Worm (Caenorhabditis elegans) whole organism, young adult: ENCODE data around the gene btb-8.

Experiments
- B0035.1 ChIP-seq: sonication (generic microtip); optimal IDR thresholded peaks from 2 replicates; lab custom pipeline; 2016; ENCODE audit warnings: missing genetic modification characterization, mild to moderate bottlenecking, missing compliant biosample characterization, missing genotype, missing genetic modification reagents
- B0261.1 ChIP-seq: sonication (generic microtip); optimal IDR thresholded peaks from 2 replicates; lab custom pipeline; 2016; ENCODE audit warnings: mild to moderate bottlenecking, missing genetic modification characterization, moderate library complexity, missing compliant biosample characterization
- B0336.3 ChIP-seq: fragments of 200-800 bp; sonication (Bioruptor generic); IDR thresholded peaks from 2 replicates; pipeline ENCODE4 v1.3.6; 2022; ENCODE audit warnings: missing genetic modification characterization, missing compliant biosample characterization
- C17E4.6 ChIP-seq: fragments of 200-800 bp; sonication (Bioruptor generic); IDR thresholded peaks from 2 replicates; pipeline ENCODE4 v1.3.6; 2022; ENCODE audit warnings: missing genetic modification reagents, missing genetic modification characterization, missing compliant biosample characterization
- F22D6.2 ChIP-seq: sonication (generic microtip); optimal IDR thresholded peaks from 2 replicates; lab custom pipeline; 2016; ENCODE audit warnings: mild to moderate bottlenecking, missing genetic modification characterization, missing compliant biosample characterization
- F52B5.7 ChIP-seq: sonication (generic microtip); optimal IDR thresholded peaks from 2 replicates; lab custom pipeline; 2016; ENCODE audit warnings: mild to moderate bottlenecking, missing genetic modification characterization, missing compliant biosample characterization
- F57C9.4 ChIP-seq: sonication (generic microtip); optimal IDR thresholded peaks from 2 replicates; lab custom pipeline; 2017; ENCODE audit warnings: mild to moderate bottlenecking, missing genetic modification characterization, missing compliant biosample characterization
- K11D2.4 ChIP-seq: fragments of 200-800 bp; sonication (Bioruptor generic); IDR thresholded peaks from 2 replicates; pipeline ENCODE4 v1.3.6; 2022; ENCODE audit warnings: missing genetic modification reagents, missing genetic modification characterization, missing compliant biosample characterization
- T07F8.4 ChIP-seq: sonication (generic microtip); optimal IDR thresholded peaks from 2 replicates; lab custom pipeline; 2016; ENCODE audit warnings: mild to moderate bottlenecking, missing genetic modification characterization, moderate library complexity, missing compliant biosample characterization
- Y53F4B.3 ChIP-seq: fragments of 200-800 bp; sonication (Bioruptor generic); IDR thresholded peaks from 2 replicates; pipeline ENCODE4 v1.3.6; 2022; ENCODE audit warnings: missing genetic modification reagents, missing genetic modification characterization, missing compliant biosample characterization
- Y53G8AR.9 ChIP-seq: fragments of 200-800 bp; sonication (Bioruptor generic); conservative IDR thresholded peaks from 2 replicates; pipeline ENCODE4 v1.3.6; 2022; ENCODE audit warnings: missing genetic modification reagents, missing genetic modification characterization, missing compliant biosample characterization
- aptf-2 ChIP-seq: fragments of 200-800 bp; sonication (Bioruptor generic); conservative IDR thresholded peaks from 2 replicates; pipeline ENCODE4 v1.3.6; 2022; ENCODE audit warnings: missing genetic modification reagents, missing genetic modification characterization, missing compliant biosample characterization
- athp-1 ChIP-seq: sonication (generic microtip); optimal IDR thresholded peaks from 2 replicates; lab custom pipeline; 2017; ENCODE audit warnings: mild to moderate bottlenecking, missing genetic modification characterization, missing compliant biosample characterization
- ceh-40 ChIP-seq: fragments of 200-800 bp; sonication (Bioruptor generic); IDR thresholded peaks from 2 replicates; pipeline ENCODE4 v1.3.6; 2022; ENCODE audit warnings: missing genetic modification characterization, missing compliant biosample characterization
- ceh-58 ChIP-seq: fragments of 200-800 bp; sonication (Bioruptor generic); IDR thresholded peaks from 2 replicates; pipeline ENCODE4 v1.3.6; 2022; ENCODE audit warnings: missing genetic modification characterization, missing compliant biosample characterization
- ceh-79 ChIP-seq: sonication (generic microtip); optimal IDR thresholded peaks from 2 replicates; lab custom pipeline; 2017; ENCODE audit warnings: mild to moderate bottlenecking, missing genetic modification characterization, missing compliant biosample characterization
- chd-7 ChIP-seq: sonication (generic microtip); optimal IDR thresholded peaks from 2 replicates; lab custom pipeline; 2016; ENCODE audit warnings: mild to moderate bottlenecking, missing genetic modification characterization, moderate library complexity, missing compliant biosample characterization
- die-1 ChIP-seq: sonication (generic microtip); optimal IDR thresholded peaks from 2 replicates; lab custom pipeline; 2016; ENCODE audit warnings: missing genotype, mild to moderate bottlenecking, missing genetic modification characterization, missing compliant biosample characterization
- dox-1 ChIP-seq: fragments of 200-800 bp; sonication (Bioruptor generic); IDR thresholded peaks from 2 replicates; pipeline ENCODE4 v1.3.6; 2022; ENCODE audit warnings: missing genetic modification reagents, missing genetic modification characterization, missing compliant biosample characterization
- gei-17 ChIP-seq: fragments of 200-800 bp; sonication (Bioruptor generic); optimal IDR thresholded peaks from 2 replicates; lab custom pipeline; 2018; ENCODE audit warnings: mild to moderate bottlenecking, missing genetic modification characterization, missing compliant biosample characterization
- hmg-20 ChIP-seq: fragments of 200-800 bp; sonication (Bioruptor generic); IDR thresholded peaks from 2 replicates; pipeline ENCODE4 v1.3.6; 2022; ENCODE audit warnings: missing genetic modification reagents, missing genetic modification characterization, missing compliant biosample characterization
- hsf-1 ChIP-seq: fragments of 200-800 bp; sonication (Bioruptor generic); IDR thresholded peaks from 2 replicates; pipeline ENCODE4 v1.3.6; 2022; ENCODE audit warnings: missing genetic modification reagents, missing genetic modification characterization, missing compliant biosample characterization
- let-526 ChIP-seq: fragments of 200-800 bp; sonication (Bioruptor generic); IDR thresholded peaks from 2 replicates; pipeline ENCODE4 v1.3.6; 2022; ENCODE audit warnings: missing genetic modification reagents, missing genetic modification characterization, missing compliant biosample characterization
- lin-40 ChIP-seq: sonication (generic microtip); optimal IDR thresholded peaks from 2 replicates; lab custom pipeline; 2016; ENCODE audit warnings: missing genetic modification characterization, mild to moderate bottlenecking, missing compliant biosample characterization, missing genotype, missing genetic modification reagents
- madf-10 ChIP-seq: sonication (generic microtip); optimal IDR thresholded peaks from 2 replicates; lab custom pipeline; 2016; ENCODE audit warnings: mild to moderate bottlenecking, missing genetic modification characterization, missing compliant biosample characterization
- madf-3 ChIP-seq: fragments of 200-800 bp; sonication (Bioruptor generic); IDR thresholded peaks from 2 replicates; pipeline ENCODE4 v1.3.6; 2022; ENCODE audit warnings: missing genetic modification reagents, missing genetic modification characterization, missing compliant biosample characterization
- madf-6 ChIP-seq: fragments of 200-800 bp; sonication (Bioruptor generic); IDR thresholded peaks from 2 replicates; pipeline ENCODE4 v1.3.6; 2022; ENCODE audit warnings: missing genetic modification reagents, missing genetic modification characterization, missing compliant biosample characterization
- madf-8 ChIP-seq: fragments of 200-800 bp; sonication (Bioruptor generic); conservative IDR thresholded peaks from 2 replicates; pipeline ENCODE4 v1.3.6; 2022; ENCODE audit warnings: missing genetic modification reagents, missing genetic modification characterization, missing compliant biosample characterization
- mcd-1 ChIP-seq: fragments of 200-800 bp; sonication (Bioruptor generic); IDR thresholded peaks from 2 replicates; pipeline ENCODE4 v1.3.6; 2022; ENCODE audit warnings: missing genetic modification reagents, missing genetic modification characterization, missing compliant biosample characterization
- mes-4 ChIP-seq: sonication (generic microtip); optimal IDR thresholded peaks from 2 replicates; lab custom pipeline; 2016; ENCODE audit warnings: missing genotype, missing genetic modification characterization, missing compliant biosample characterization
- nfya-2 ChIP-seq: fragments of 200-800 bp; sonication (Bioruptor generic); IDR thresholded peaks from 2 replicates; pipeline ENCODE4 v1.3.6; 2022; ENCODE audit warnings: missing genetic modification reagents, missing genetic modification characterization, missing compliant biosample characterization
- nfyb-1 ChIP-seq: fragments of 200-800 bp; sonication (Bioruptor generic); IDR thresholded peaks from 2 replicates; pipeline ENCODE4 v1.3.6; 2022; ENCODE audit warnings: missing genetic modification reagents, missing genetic modification characterization, missing compliant biosample characterization
- nhr-80 ChIP-seq: sonication (generic microtip); optimal IDR thresholded peaks from 2 replicates; lab custom pipeline; 2016; ENCODE audit warnings: missing genetic modification characterization, missing compliant biosample characterization
- snpc-1.1 ChIP-seq: sonication (generic microtip); optimal IDR thresholded peaks from 2 replicates; lab custom pipeline; 2017; ENCODE audit warnings: missing genetic modification characterization, mild to moderate bottlenecking, missing compliant biosample characterization, antibody characterized with exemption, moderate library complexity, missing genotype, missing genetic modification reagents; ENCODE audit not compliant: insufficient read depth
- snpc-1.3 ChIP-seq: sonication (generic microtip); optimal IDR thresholded peaks from 2 replicates; lab custom pipeline; 2017; ENCODE audit warnings: missing genetic modification characterization, mild to moderate bottlenecking, missing compliant biosample characterization, antibody characterized with exemption, moderate library complexity, missing genotype, missing genetic modification reagents; ENCODE audit not compliant: insufficient read depth
- sptf-2 ChIP-seq: fragments of 200-800 bp; sonication (Bioruptor generic); optimal IDR thresholded peaks from 2 replicates; lab custom pipeline; 2018; ENCODE audit warnings: mild to moderate bottlenecking, missing genetic modification characterization, missing compliant biosample characterization
- tbp1 ChIP-seq: fragments of 200-800 bp; sonication (Bioruptor generic); optimal IDR thresholded peaks from 2 replicates; lab custom pipeline; 2018; ENCODE audit warnings: mild to moderate bottlenecking, missing genetic modification characterization, missing compliant biosample characterization
- tbx-9 ChIP-seq: sonication (generic microtip); optimal IDR thresholded peaks from 2 replicates; lab custom pipeline; 2016; ENCODE audit warnings: borderline replicate concordance, missing genetic modification characterization, inconsistent platforms, missing compliant biosample characterization
- unc-62 ChIP-seq: fragments of 150-350 bp; optimal IDR thresholded peaks from 2 replicates; lab custom pipeline; 2014; ENCODE audit warnings: missing biosample characterization, missing genetic modification reagents, missing genetic modification characterization
- ztf-25 ChIP-seq: fragments of 200-800 bp; sonication (Bioruptor generic); IDR thresholded peaks from 2 replicates; pipeline ENCODE4 v1.3.6; 2022; ENCODE audit warnings: missing genetic modification reagents, missing genetic modification characterization, missing compliant biosample characterization
- ztf-3 ChIP-seq: fragments of 200-800 bp; sonication (Bioruptor generic); optimal IDR thresholded peaks from 2 replicates; lab custom pipeline; 2018; ENCODE audit warnings: mild to moderate bottlenecking, missing genetic modification characterization, missing compliant biosample characterization

btb-8 gene

DNA sequence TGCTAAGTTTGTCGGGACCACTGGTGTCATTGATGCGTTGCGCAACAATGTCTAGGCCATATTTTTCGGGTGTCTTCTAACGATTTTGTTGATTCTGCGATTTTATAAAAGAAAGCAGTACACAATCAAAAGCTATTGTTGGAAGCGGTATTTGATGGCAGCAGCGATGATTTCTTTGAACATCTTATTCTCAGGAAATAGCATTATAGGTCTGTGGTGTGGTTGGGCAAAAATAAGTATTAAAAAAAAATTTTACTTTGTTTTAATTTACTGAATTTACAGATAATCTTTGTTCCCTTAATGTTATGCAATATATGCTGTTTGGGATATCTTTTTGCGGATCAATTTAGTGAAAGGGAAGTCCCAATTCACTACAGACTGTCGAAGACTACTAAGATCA is 34.5 kb downstream of the btb-8 start, which contains the start of gene F36H5.10 (continued):
- no peak for TF ChIP-seq C17E4.6
- TF ChIP-seq, all 124 proteins: peak for 0

DNA sequence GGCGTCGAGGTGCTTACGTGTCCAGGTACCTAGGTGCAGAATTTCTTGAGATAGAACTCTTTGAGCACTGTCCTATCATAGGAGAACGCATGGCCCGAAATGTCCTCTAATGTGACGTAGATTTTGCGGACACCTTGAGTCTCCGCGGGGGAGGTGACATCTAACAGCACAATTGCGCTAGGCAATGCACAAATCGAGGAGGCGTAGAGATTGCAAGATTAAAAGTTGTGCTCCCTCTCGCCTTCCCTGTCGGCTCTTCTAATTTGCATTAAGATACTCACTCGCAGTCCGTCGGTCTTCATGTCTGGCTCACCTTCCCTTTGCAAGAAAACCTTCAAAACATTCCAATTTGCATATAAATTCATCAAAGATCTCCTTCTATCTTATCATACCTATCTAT is 37.0 kb downstream of the btb-8 start, which contains the start of gene F36H5.18:
Gene F36H5.18 (plus strand): TSS at position 301 of the 400 bp plus-strand sequence.
- TF ChIP-seq Y53G8AR.9 (GFP tag; lab: Robert Waterston, UW) (no peak), ztf-25 (no peak), hmg-20 (GFP tag; lab: Robert Waterston, UW) (no peak), madf-6 (GFP tag; lab: Robert Waterston, UW) (no peak), T07F8.4 (no peak), K11D2.4 (GFP tag; lab: Robert Waterston, UW) (no peak), tbx-9 (no peak), B0035.1 (no peak), sptf-2 (no peak), ceh-58 (no peak), athp-1 (tag; lab: Kevin White, UChicago) (no peak), aptf-2 (GFP tag; lab: Robert Waterston, UW) (no peak)

DNA sequence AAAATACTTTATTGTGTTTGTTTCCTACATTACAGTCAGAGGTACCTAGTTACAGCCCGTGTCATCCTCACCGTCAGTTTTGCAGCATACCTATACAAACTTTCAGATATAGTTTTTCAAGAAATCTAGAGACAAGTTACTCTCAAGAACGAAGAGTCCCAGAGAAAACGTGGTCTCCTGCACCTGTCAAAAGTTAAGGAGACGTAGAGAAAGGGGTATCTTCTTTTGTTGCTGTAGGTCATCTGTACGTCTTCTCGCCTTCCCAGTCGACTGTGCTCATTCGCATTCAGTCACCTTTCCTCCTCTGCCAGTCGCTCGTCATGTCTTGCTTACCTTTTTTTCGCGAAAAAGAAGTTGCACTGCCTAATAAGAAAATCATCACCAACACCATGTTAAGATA is 39.0 kb downstream of the btb-8 start, which contains the start of gene F36H5.4:
Gene F36H5.4 (plus strand): TSS at position 301 of the 400 bp plus-strand sequence.
- no peak for TF ChIP-seq hmg-20 (GFP tag; lab: Robert Waterston, UW)
- TF ChIP-seq, all 124 proteins: peak for 0

DNA sequence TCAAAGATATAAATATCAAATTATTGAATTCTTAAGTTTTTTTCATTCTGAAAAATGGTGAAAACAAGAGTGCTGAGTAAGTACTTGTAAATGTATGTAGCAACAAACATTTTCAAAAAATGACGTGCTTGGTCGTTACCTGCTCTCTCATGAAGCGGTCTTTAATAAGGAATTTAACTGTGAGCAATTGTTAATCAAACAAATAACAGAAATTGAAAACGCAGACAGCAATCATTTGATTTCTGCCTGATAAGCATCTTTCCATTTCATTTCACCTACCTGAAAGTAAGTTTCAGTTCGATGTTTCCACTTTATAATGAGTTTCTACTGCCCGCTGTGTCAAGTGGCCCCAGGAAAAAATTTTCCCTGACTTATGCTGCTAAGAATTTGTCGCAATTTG is 40.5 kb downstream of the btb-8 start, which contains the start of gene math-28:
Gene math-28 (plus strand): TSS at position 301 of the 400 bp plus-strand sequence.
- no peak for TF ChIP-seq chd-7 (tag; lab: Kevin White, UChicago)
- no peak for TF ChIP-seq T07F8.4
- no peak for TF ChIP-seq snpc-1.3 (tag; lab: Kevin White, UChicago)
- TF ChIP-seq gei-17 (GFP tag; lab: Kevin White, UChicago): no peak
- TF ChIP-seq mes-4 (tag; lab: Kevin White, UChicago): no peak
- no peak for TF ChIP-seq madf-3
- TF ChIP-seq let-526: no peak
- no peak for TF ChIP-seq ztf-3 (GFP tag; lab: Kevin White, UChicago)
- TF ChIP-seq lin-40: no peak
- no peak for TF ChIP-seq F22D6.2 (tag; lab: Kevin White, UChicago)
- no peak for TF ChIP-seq die-1 (tag; lab: Kevin White, UChicago)
- no peak for TF ChIP-seq nfya-2 (GFP tag; lab: Robert Waterston, UW)
- TF ChIP-seq Y53F4B.3 (GFP tag; lab: Robert Waterston, UW): no peak
- TF ChIP-seq tbp1 (GFP tag; lab: Kevin White, UChicago): no peak
- TF ChIP-seq F52B5.7 (tag; lab: Kevin White, UChicago): no peak
- TF ChIP-seq hsf-1 (GFP tag; lab: Robert Waterston, UW): no peak
- no peak for TF ChIP-seq snpc-1.1 (tag; lab: Kevin White, UChicago)
- no peak for TF ChIP-seq mcd-1 (GFP tag; lab: Robert Waterston, UW)
- no peak for TF ChIP-seq madf-10 (tag; lab: Kevin White, UChicago)
- TF ChIP-seq unc-62: no peak

DNA sequence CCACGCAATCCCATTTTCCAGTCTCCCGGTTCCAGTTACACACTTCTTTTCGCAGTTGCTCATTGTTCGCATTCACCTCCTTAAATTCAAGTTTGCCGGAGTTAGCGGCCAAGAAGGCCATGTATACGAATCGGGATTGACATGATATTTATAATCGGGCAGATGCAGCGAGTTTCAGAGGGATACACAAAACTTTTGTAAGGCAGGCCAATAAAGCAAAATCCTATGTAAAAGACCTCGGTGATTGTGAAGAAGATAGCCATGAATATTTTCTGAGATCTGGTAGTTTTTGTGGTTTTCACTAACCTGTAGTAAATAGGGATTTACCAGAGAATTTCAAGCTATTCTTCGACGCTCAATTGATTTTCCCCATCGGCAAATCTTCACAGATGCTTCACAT is 44.1 kb downstream of the btb-8 start:
- TF ChIP-seq B0261.1 (tag; lab: Kevin White, UChicago) (no peak), nfyb-1 (no peak), mcd-1 (GFP tag; lab: Robert Waterston, UW) (no peak), ztf-3 (GFP tag; lab: Kevin White, UChicago) (no peak), F57C9.4 (tag; lab: Kevin White, UChicago) (no peak), ceh-40 (no peak), madf-8 (GFP tag; lab: Robert Waterston, UW) (no peak), nhr-80 (tag; lab: Kevin White, UChicago) (no peak), B0336.3 (GFP tag; lab: Robert Waterston, UW) (no peak), dox-1 (GFP tag; lab: Robert Waterston, UW) (no peak), ceh-79 (no peak)
- TF ChIP-seq, all 124 proteins: peak for 0
